Worm (Caenorhabditis elegans): ENCODE results near the gene clec-162.

ce11 chrIII:9766175-9766574, 41.2 kb upstream of the clec-162 start, which contains the start of gene cbp-1:
- no peak for TF ChIP-seq sea-1 (GFP tag; conservative IDR thresholded peaks at IDR 0.05)
- TF ChIP-seq F13C5.2 (tag; optimal IDR thresholded peaks at IDR 0.05) = no peak
- TF ChIP-seq ama-1 (optimal IDR thresholded peaks at IDR 0.05) = no peak
- no peak for TF ChIP-seq pes-1 (GFP tag; IDR thresholded peaks at IDR 0.05)
- no peak for TF ChIP-seq B0310.2 (tag; optimal IDR thresholded peaks at IDR 0.05)
- no peak for TF ChIP-seq flt-1 (GFP tag; IDR thresholded peaks at IDR 0.05)
- TF ChIP-seq tra-4 (tag; optimal IDR thresholded peaks at IDR 0.05) = no peak
- TF ChIP-seq tbx-11 (GFP tag; IDR thresholded peaks at IDR 0.05) = no peak
- TF ChIP-seq hmbx-1 (tag; optimal IDR thresholded peaks at IDR 0.05) = no peak
- no peak for TF ChIP-seq tbx-37 (GFP tag; conservative IDR thresholded peaks at IDR 0.05)
- TF ChIP-seq ceh-13 (GFP tag; optimal IDR thresholded peaks at IDR 0.05) = no peak
- no peak for TF ChIP-seq aly-1 (tag; optimal IDR thresholded peaks at IDR 0.05)
